Worm (Caenorhabditis elegans) whole organism, young adult: ENCODE measurements around the gene ZK1307.7.

Experiments
- C06A6.2 ChIP-seq: fragments of 200-800 bp; sonication (Bioruptor generic); conservative IDR thresholded peaks from 2 replicates; pipeline ENCODE4 v1.3.6; 2022; ENCODE audit warnings: missing genetic modification characterization, missing compliant biosample characterization
- C17E4.6 ChIP-seq: fragments of 200-800 bp; sonication (Bioruptor generic); IDR thresholded peaks from 2 replicates; pipeline ENCODE4 v1.3.6; 2022; ENCODE audit warnings: missing genetic modification reagents, missing genetic modification characterization, missing compliant biosample characterization
- D2030.7 ChIP-seq: fragments of 200-800 bp; sonication (Bioruptor generic); IDR thresholded peaks from 2 replicates; pipeline ENCODE4 v1.3.6; 2022; ENCODE audit warnings: missing genetic modification reagents, missing genetic modification characterization, missing compliant biosample characterization
- F22D6.2 ChIP-seq: sonication (generic microtip); optimal IDR thresholded peaks from 2 replicates; lab custom pipeline; 2016; ENCODE audit warnings: mild to moderate bottlenecking, missing genetic modification characterization, missing compliant biosample characterization
- F49E8.2 ChIP-seq: sonication (generic microtip); optimal IDR thresholded peaks from 3 replicates; lab custom pipeline; 2017; ENCODE audit warnings: missing genetic modification characterization, mild to moderate bottlenecking, missing compliant biosample characterization, antibody characterized with exemption, moderate library complexity; ENCODE audit not compliant: insufficient read depth
- F55B11.4 ChIP-seq: sonication (generic microtip); optimal IDR thresholded peaks from 2 replicates; lab custom pipeline; 2016; ENCODE audit warnings: missing compliant biosample characterization, missing genetic modification characterization, borderline replicate concordance; ENCODE audit not compliant: insufficient read depth
- F57C9.4 ChIP-seq: sonication (generic microtip); optimal IDR thresholded peaks from 2 replicates; lab custom pipeline; 2017; ENCODE audit warnings: mild to moderate bottlenecking, missing genetic modification characterization, missing compliant biosample characterization
- K12H6.12 ChIP-seq: fragments of 200-800 bp; sonication (Bioruptor generic); optimal IDR thresholded peaks from 2 replicates; lab custom pipeline; 2018; ENCODE audit warnings: mild to moderate bottlenecking, missing genetic modification characterization, missing compliant biosample characterization
- Y56A3A.18 ChIP-seq: fragments of 200-800 bp; sonication (Bioruptor generic); IDR thresholded peaks from 2 replicates; pipeline ENCODE4 v1.3.6; 2022; ENCODE audit warnings: missing genetic modification reagents, missing genetic modification characterization, missing compliant biosample characterization
- akir-1 ChIP-seq: fragments of 200-800 bp; sonication (Bioruptor generic); optimal IDR thresholded peaks from 2 replicates; lab custom pipeline; 2018; ENCODE audit warnings: mild to moderate bottlenecking, missing genetic modification characterization, moderate library complexity, missing compliant biosample characterization
- aptf-2 ChIP-seq: fragments of 200-800 bp; sonication (Bioruptor generic); conservative IDR thresholded peaks from 2 replicates; pipeline ENCODE4 v1.3.6; 2022; ENCODE audit warnings: missing genetic modification reagents, missing genetic modification characterization, missing compliant biosample characterization
- athp-1 ChIP-seq: sonication (generic microtip); optimal IDR thresholded peaks from 2 replicates; lab custom pipeline; 2017; ENCODE audit warnings: mild to moderate bottlenecking, missing genetic modification characterization, missing compliant biosample characterization
- attf-5 ChIP-seq: fragments of 200-800 bp; sonication (Bioruptor generic); optimal IDR thresholded peaks from 2 replicates; lab custom pipeline; 2018; ENCODE audit warnings: mild to moderate bottlenecking, missing genetic modification characterization, missing compliant biosample characterization
- attf-6 ChIP-seq: fragments of 200-800 bp; sonication (Bioruptor generic); IDR thresholded peaks from 2 replicates; pipeline ENCODE4 v1.3.6; 2022; ENCODE audit warnings: missing genetic modification reagents, missing genetic modification characterization, missing compliant biosample characterization
- ccch-3 ChIP-seq: fragments of 200-800 bp; sonication (Bioruptor generic); optimal IDR thresholded peaks from 2 replicates; lab custom pipeline; 2018; ENCODE audit warnings: mild to moderate bottlenecking, missing genetic modification characterization, missing compliant biosample characterization
- cebp-2 ChIP-seq: fragments of 200-800 bp; sonication (Bioruptor generic); IDR thresholded peaks from 2 replicates; pipeline ENCODE4 v1.3.6; 2022; ENCODE audit warnings: missing genetic modification characterization, missing compliant biosample characterization
- ceh-100 ChIP-seq: fragments of 200-800 bp; sonication (Bioruptor generic); IDR thresholded peaks from 2 replicates; pipeline ENCODE4 v1.3.6; 2022; ENCODE audit warnings: missing genetic modification reagents, missing genetic modification characterization, missing compliant biosample characterization
- ceh-27 ChIP-seq: fragments of 200-800 bp; sonication (Bioruptor generic); optimal IDR thresholded peaks from 2 replicates; lab custom pipeline; 2018; ENCODE audit warnings: mild to moderate bottlenecking, missing genetic modification characterization, moderate library complexity, missing compliant biosample characterization
- ceh-79 ChIP-seq: sonication (generic microtip); optimal IDR thresholded peaks from 2 replicates; lab custom pipeline; 2017; ENCODE audit warnings: mild to moderate bottlenecking, missing genetic modification characterization, missing compliant biosample characterization
- dox-1 ChIP-seq: fragments of 200-800 bp; sonication (Bioruptor generic); IDR thresholded peaks from 2 replicates; pipeline ENCODE4 v1.3.6; 2022; ENCODE audit warnings: missing genetic modification reagents, missing genetic modification characterization, missing compliant biosample characterization
- egl-18 ChIP-seq: fragments of 200-800 bp; sonication (Bioruptor generic); IDR thresholded peaks from 2 replicates; pipeline ENCODE4 v1.3.6; 2022; ENCODE audit warnings: missing genetic modification reagents, missing genetic modification characterization, missing compliant biosample characterization
- fkh-3 ChIP-seq: sonication (generic microtip); optimal IDR thresholded peaks from 2 replicates; lab custom pipeline; 2016; ENCODE audit warnings: mild to moderate bottlenecking, missing genetic modification characterization, missing compliant biosample characterization
- gei-17 ChIP-seq: fragments of 200-800 bp; sonication (Bioruptor generic); optimal IDR thresholded peaks from 2 replicates; lab custom pipeline; 2018; ENCODE audit warnings: mild to moderate bottlenecking, missing genetic modification characterization, missing compliant biosample characterization
- hmg-1.2 ChIP-seq: fragments of 200-800 bp; sonication (Bioruptor generic); IDR thresholded peaks from 2 replicates; pipeline ENCODE4 v1.3.6; 2022; ENCODE audit warnings: missing genetic modification reagents, missing genetic modification characterization, missing compliant biosample characterization
- hrde-1 ChIP-seq: sonication (generic microtip); optimal IDR thresholded peaks from 2 replicates; lab custom pipeline; 2016; ENCODE audit warnings: missing genetic modification characterization, mild to moderate bottlenecking, missing compliant biosample characterization, moderate library complexity, missing genotype, missing genetic modification reagents, borderline replicate concordance
- lag-1 ChIP-seq: fragments of 200-800 bp; sonication (Bioruptor generic); IDR thresholded peaks from 2 replicates; pipeline ENCODE4 v1.3.6; 2022; ENCODE audit warnings: missing genetic modification reagents, missing genetic modification characterization, missing compliant biosample characterization
- lin-26 ChIP-seq: fragments of 200-800 bp; sonication (Bioruptor generic); IDR thresholded peaks from 2 replicates; pipeline ENCODE4 v1.3.6; 2022; ENCODE audit warnings: missing genetic modification reagents, missing genetic modification characterization, missing compliant biosample characterization
- madf-10 ChIP-seq: sonication (generic microtip); optimal IDR thresholded peaks from 2 replicates; lab custom pipeline; 2016; ENCODE audit warnings: mild to moderate bottlenecking, missing genetic modification characterization, missing compliant biosample characterization
- madf-3 ChIP-seq: fragments of 200-800 bp; sonication (Bioruptor generic); IDR thresholded peaks from 2 replicates; pipeline ENCODE4 v1.3.6; 2022; ENCODE audit warnings: missing genetic modification reagents, missing genetic modification characterization, missing compliant biosample characterization
- madf-6 ChIP-seq: fragments of 200-800 bp; sonication (Bioruptor generic); IDR thresholded peaks from 2 replicates; pipeline ENCODE4 v1.3.6; 2022; ENCODE audit warnings: missing genetic modification reagents, missing genetic modification characterization, missing compliant biosample characterization
- madf-8 ChIP-seq: fragments of 200-800 bp; sonication (Bioruptor generic); conservative IDR thresholded peaks from 2 replicates; pipeline ENCODE4 v1.3.6; 2022; ENCODE audit warnings: missing genetic modification reagents, missing genetic modification characterization, missing compliant biosample characterization
- mcd-1 ChIP-seq: fragments of 200-800 bp; sonication (Bioruptor generic); IDR thresholded peaks from 2 replicates; pipeline ENCODE4 v1.3.6; 2022; ENCODE audit warnings: missing genetic modification reagents, missing genetic modification characterization, missing compliant biosample characterization
- mel-28 ChIP-seq: sonication (generic microtip); optimal IDR thresholded peaks from 2 replicates; lab custom pipeline; 2016; ENCODE audit warnings: borderline replicate concordance, mild to moderate bottlenecking, missing genetic modification characterization, missing compliant biosample characterization
- mes-4 ChIP-seq: sonication (generic microtip); optimal IDR thresholded peaks from 2 replicates; lab custom pipeline; 2016; ENCODE audit warnings: missing genotype, missing genetic modification characterization, missing compliant biosample characterization
- nfya-1 ChIP-seq: sonication (generic microtip); optimal IDR thresholded peaks from 2 replicates; lab custom pipeline; 2017; ENCODE audit warnings: antibody characterized with exemption, missing compliant biosample characterization, missing genetic modification characterization, borderline replicate concordance; ENCODE audit not compliant: insufficient read depth
- nfya-2 ChIP-seq: fragments of 200-800 bp; sonication (Bioruptor generic); IDR thresholded peaks from 2 replicates; pipeline ENCODE4 v1.3.6; 2022; ENCODE audit warnings: missing genetic modification reagents, missing genetic modification characterization, missing compliant biosample characterization
- nhr-179 ChIP-seq: sonication (generic microtip); optimal IDR thresholded peaks from 2 replicates; lab custom pipeline; 2016; ENCODE audit warnings: mild to moderate bottlenecking, missing genetic modification characterization, missing compliant biosample characterization
- pbrm-1 ChIP-seq: fragments of 200-800 bp; sonication (Bioruptor generic); IDR thresholded peaks from 2 replicates; pipeline ENCODE4 v1.3.6; 2022; ENCODE audit warnings: missing genetic modification reagents, missing genetic modification characterization, missing compliant biosample characterization
- pha-4 ChIP-seq: fragments of 150-350 bp; sonication (generic microtip); optimal IDR thresholded peaks from 2 replicates; lab custom pipeline; 2014; ENCODE audit warnings: missing biosample characterization, missing genetic modification reagents, missing genetic modification characterization
- rcor-1 ChIP-seq: fragments of 200-800 bp; sonication (Bioruptor generic); IDR thresholded peaks from 2 replicates; pipeline ENCODE4 v1.3.6; 2022; ENCODE audit warnings: missing genetic modification reagents, missing genetic modification characterization, missing compliant biosample characterization
- rec-8 ChIP-seq, 2 experiments: sonication (generic microtip); optimal IDR thresholded peaks; 2 replicates each; lab custom pipeline; 2016; ENCODE audit warnings: mild to moderate bottlenecking in 2 of 2, missing genetic modification characterization in 2 of 2, missing genetic modification reagents in 2 of 2, missing genotype in 2 of 2, missing biosample characterization in 1 of 2, missing compliant biosample characterization in 1 of 2, moderate library complexity in 1 of 2
- repo-1 ChIP-seq: sonication (generic microtip); optimal IDR thresholded peaks from 2 replicates; lab custom pipeline; 2017; ENCODE audit warnings: mild to moderate bottlenecking, missing genetic modification characterization, missing compliant biosample characterization
- rpc-1 ChIP-seq, 2 experiments: fragments of 150-350 bp in 1 of 2; sonication (generic microtip) in 1 of 2; optimal IDR thresholded peaks; 2 replicates each; lab custom pipeline; 2014 to 2018; ENCODE audit warnings: missing biosample characterization in 1 of 2, missing genetic modification characterization in 1 of 2, missing genetic modification reagents in 1 of 2, missing genotype in 1 of 2
- snpc-1.1 ChIP-seq: sonication (generic microtip); optimal IDR thresholded peaks from 2 replicates; lab custom pipeline; 2017; ENCODE audit warnings: missing genetic modification characterization, mild to moderate bottlenecking, missing compliant biosample characterization, antibody characterized with exemption, moderate library complexity, missing genotype, missing genetic modification reagents; ENCODE audit not compliant: insufficient read depth
- somi-1 ChIP-seq: fragments of 200-800 bp; sonication (Bioruptor generic); optimal IDR thresholded peaks from 2 replicates; lab custom pipeline; 2018; ENCODE audit warnings: mild to moderate bottlenecking, missing genetic modification characterization, missing compliant biosample characterization

The ZK1307.7 gene

ce11 chrII:9596401-9596800 lies 40.0 kb upstream of the ZK1307.7 start, which contains the start of gene E02H1.6:
Gene E02H1.6 (plus strand): TSS chrII:9596701.
- TF ChIP-seq C06A6.2 (no peak), F22D6.2 (tag; lab: Kevin White, UChicago) (no peak), ceh-79 (tag; lab: Kevin White, UChicago) (no peak), F57C9.4 (tag; lab: Kevin White, UChicago) (no peak), mes-4 (tag; lab: Kevin White, UChicago) (no peak), gei-17 (no peak), Y56A3A.18 (GFP tag; lab: Robert Waterston, UW) (no peak), somi-1 (no peak), ccch-3 (GFP tag; lab: Kevin White, UChicago) (no peak), hmg-1.2 (GFP tag; lab: Robert Waterston, UW) (no peak), egl-18 (GFP tag; lab: Robert Waterston, UW) (no peak), nfya-2 (no peak), lin-26 (GFP tag; lab: Robert Waterston, UW) (no peak), madf-6 (no peak), attf-5 (GFP tag; lab: Kevin White, UChicago) (no peak), K12H6.12 (tag; lab: Kevin White, UChicago) (no peak), lag-1 (GFP tag; lab: Robert Waterston, UW) (no peak), aptf-2 (GFP tag; lab: Robert Waterston, UW) (no peak)

- TF ChIP-seq dox-1 (GFP tag; lab: Robert Waterston, UW) = no peak; the same call in 1 of the 2 replicates
- no peak for TF ChIP-seq ccch-3 (GFP tag; lab: Kevin White, UChicago)
- no peak for TF ChIP-seq aptf-2 (GFP tag; lab: Robert Waterston, UW)
- TF ChIP-seq nhr-179 = no peak
- no peak for TF ChIP-seq snpc-1.1 (tag; lab: Kevin White, UChicago)
- no peak for TF ChIP-seq pbrm-1 (GFP tag; lab: Robert Waterston, UW)
- TF ChIP-seq D2030.7 = no peak
- no peak for TF ChIP-seq F57C9.4 (tag; lab: Kevin White, UChicago)
- TF ChIP-seq egl-18 (GFP tag; lab: Robert Waterston, UW) = no peak
- no peak for TF ChIP-seq lin-26 (GFP tag; lab: Robert Waterston, UW)
- TF ChIP-seq attf-6 (GFP tag; lab: Robert Waterston, UW) = no peak
- no peak for TF ChIP-seq cebp-2 (GFP tag; lab: Robert Waterston, UW)
- no peak for TF ChIP-seq ceh-79 (tag; lab: Kevin White, UChicago)
- no peak for TF ChIP-seq fkh-3 (tag; lab: Kevin White, UChicago)
- no peak for TF ChIP-seq madf-8 (GFP tag; lab: Robert Waterston, UW)
- TF ChIP-seq repo-1 = peak; percentile 55
- TF ChIP-seq hrde-1 (tag; lab: Kevin White, UChicago) = no peak
- TF ChIP-seq lag-1 (GFP tag; lab: Robert Waterston, UW) = no peak
- no peak for TF ChIP-seq ceh-100 (GFP tag; lab: Robert Waterston, UW)
- TF ChIP-seq mcd-1 (GFP tag; lab: Robert Waterston, UW) = no peak; the same call in 1 of the 2 replicates
- no peak for TF ChIP-seq akir-1 (GFP tag; lab: Kevin White, UChicago)
- TF ChIP-seq madf-10 = no peak
- TF ChIP-seq C17E4.6 = no peak
- TF ChIP-seq rpc-1 (optimal IDR thresholded peaks at IDR 0.05; lab: Kevin White, UChicago) = no peak
- TF ChIP-seq rpc-1 (tag; optimal IDR thresholded peaks at IDR 0.05; lab: Kevin White, UChicago) = no peak
- TF ChIP-seq rcor-1 = no peak
- TF ChIP-seq athp-1 (tag; lab: Kevin White, UChicago) = peak; percentile 6
- no peak for TF ChIP-seq ceh-27 (GFP tag; lab: Kevin White, UChicago)
- no peak for TF ChIP-seq F49E8.2 (tag; lab: Kevin White, UChicago)
- no peak for TF ChIP-seq F55B11.4 (tag; lab: Kevin White, UChicago)
- no peak for TF ChIP-seq hmg-1.2 (GFP tag; lab: Robert Waterston, UW)
- TF ChIP-seq nfya-1 (tag; lab: Kevin White, UChicago) = no peak
- TF ChIP-seq Y56A3A.18 (GFP tag; lab: Robert Waterston, UW) = no peak
- TF ChIP-seq pha-4 (tag; lab: Kevin White, UChicago) = no peak
- TF ChIP-seq mel-28 (tag; lab: Kevin White, UChicago) = no peak
- 0 out of 2 replicates have a peak, but pooled peaks have one; percentile 29 for TF ChIP-seq madf-3 (GFP tag; lab: Robert Waterston, UW)
- no peak for TF ChIP-seq rec-8 (tag; optimal IDR thresholded peaks at IDR 0.05; lab: Kevin White, UChicago)
These were observed 38.8 kb upstream of the ZK1307.7 start, which contains the start of gene mrpl-53 for ce11 chrII:9597516-9598047. Gene mrpl-53 (plus strand): TSS chrII:9597622.
